Worm (Caenorhabditis elegans) whole organism, late embryonic: ENCODE measurements around the gene ugtp-1.

Experiments
- K09A11.1 ChIP-seq: sonication (generic microtip); optimal IDR thresholded peaks from 2 replicates; lab custom pipeline; 2017; ENCODE audit warnings: antibody characterized with exemption, mild to moderate bottlenecking, missing genetic modification characterization, missing compliant biosample characterization; ENCODE audit not compliant: insufficient read depth
- ahr-1 ChIP-seq: sonication (generic microtip); optimal IDR thresholded peaks from 2 replicates; lab custom pipeline; 2016; ENCODE audit warnings: missing genetic modification characterization, missing compliant biosample characterization
- ama-1 ChIP-seq: fragments of 150-350 bp; optimal IDR thresholded peaks from 2 replicates; lab custom pipeline; 2014
- ceh-19 ChIP-seq: fragments of 200-800 bp; sonication (Bioruptor generic); optimal IDR thresholded peaks from 2 replicates; lab custom pipeline; 2018; ENCODE audit warnings: mild to moderate bottlenecking, missing genetic modification characterization, missing compliant biosample characterization
- ceh-2 ChIP-seq: sonication (generic microtip); optimal IDR thresholded peaks from 2 replicates; lab custom pipeline; 2016; ENCODE audit warnings: missing genotype, missing genetic modification characterization, missing compliant biosample characterization
- ceh-24 ChIP-seq: sonication (generic microtip); optimal IDR thresholded peaks from 2 replicates; lab custom pipeline; 2016; ENCODE audit warnings: mild to moderate bottlenecking, missing genetic modification characterization, missing compliant biosample characterization
- ceh-30 ChIP-seq: fragments of 150-350 bp; optimal IDR thresholded peaks from 2 replicates; lab custom pipeline; 2014; ENCODE audit warnings: missing biosample characterization, missing genetic modification characterization
- ceh-34 ChIP-seq: sonication (generic microtip); optimal IDR thresholded peaks from 2 replicates; lab custom pipeline; 2016; ENCODE audit warnings: mild to moderate bottlenecking, missing genetic modification characterization, missing compliant biosample characterization
- ceh-45 ChIP-seq: fragments of 200-800 bp; sonication (Bioruptor generic); IDR thresholded peaks from 2 replicates; pipeline ENCODE4 v1.3.6; 2022; ENCODE audit warnings: missing genetic modification reagents, missing genetic modification characterization, missing compliant biosample characterization
- ceh-48 ChIP-seq: sonication (generic microtip); optimal IDR thresholded peaks from 2 replicates; lab custom pipeline; 2016; ENCODE audit warnings: missing genetic modification characterization, inconsistent platforms, missing compliant biosample characterization
- ceh-6 ChIP-seq: fragments of 200-800 bp; sonication (Bioruptor generic); optimal IDR thresholded peaks from 2 replicates; lab custom pipeline; 2018; ENCODE audit warnings: mild to moderate bottlenecking, missing genetic modification characterization, missing compliant biosample characterization
- che-1 ChIP-seq: sonication (generic microtip); optimal IDR thresholded peaks from 2 replicates; lab custom pipeline; 2016; ENCODE audit warnings: mild to moderate bottlenecking, missing genetic modification characterization, missing compliant biosample characterization
- dmd-4 ChIP-seq: sonication (generic microtip); optimal IDR thresholded peaks from 2 replicates; lab custom pipeline; 2016; ENCODE audit warnings: borderline replicate concordance, missing genetic modification characterization, missing compliant biosample characterization
- dve-1 ChIP-seq: sonication (generic microtip); optimal IDR thresholded peaks from 2 replicates; lab custom pipeline; 2017; ENCODE audit warnings: antibody characterized with exemption, mild to moderate bottlenecking, missing genetic modification characterization, missing compliant biosample characterization
- elt-4 ChIP-seq: sonication (generic microtip); optimal IDR thresholded peaks from 2 replicates; lab custom pipeline; 2016; ENCODE audit warnings: missing genetic modification characterization, missing compliant biosample characterization
- eyg-1 ChIP-seq: sonication (generic microtip); optimal IDR thresholded peaks from 2 replicates; lab custom pipeline; 2016; ENCODE audit warnings: missing genotype, missing genetic modification characterization, missing compliant biosample characterization
- fkh-10 ChIP-seq: fragments of 150-350 bp; optimal IDR thresholded peaks from 2 replicates; lab custom pipeline; 2014; ENCODE audit warnings: missing biosample characterization, missing genetic modification reagents, missing genetic modification characterization
- fkh-6 ChIP-seq: sonication (generic microtip); optimal IDR thresholded peaks from 2 replicates; lab custom pipeline; 2016; ENCODE audit warnings: missing genetic modification characterization, missing compliant biosample characterization
- hlh-13 ChIP-seq: fragments of 200-800 bp; sonication (Bioruptor generic); optimal IDR thresholded peaks from 2 replicates; lab custom pipeline; 2018; ENCODE audit warnings: mild to moderate bottlenecking, missing genetic modification characterization, missing compliant biosample characterization
- hlh-15 ChIP-seq: sonication (generic microtip); optimal IDR thresholded peaks from 2 replicates; lab custom pipeline; 2016; ENCODE audit warnings: missing genetic modification characterization, missing compliant biosample characterization
- hlh-6 ChIP-seq: sonication (generic microtip); optimal IDR thresholded peaks from 2 replicates; lab custom pipeline; 2016; ENCODE audit warnings: missing genotype, missing genetic modification characterization, missing compliant biosample characterization
- lim-6 ChIP-seq: sonication (generic microtip); optimal IDR thresholded peaks from 2 replicates; lab custom pipeline; 2016; ENCODE audit warnings: missing genetic modification characterization, missing compliant biosample characterization
- madf-2 ChIP-seq: sonication (generic microtip); optimal IDR thresholded peaks from 2 replicates; lab custom pipeline; 2017; ENCODE audit warnings: missing genetic modification characterization, missing compliant biosample characterization
- nhr-11 ChIP-seq: fragments of 150-350 bp; optimal IDR thresholded peaks from 2 replicates; lab custom pipeline; 2014; ENCODE audit warnings: missing biosample characterization, missing genetic modification characterization
- nhr-232 ChIP-seq: sonication (generic microtip); optimal IDR thresholded peaks from 2 replicates; lab custom pipeline; 2016; ENCODE audit warnings: missing genetic modification characterization, missing compliant biosample characterization
- pag-3 ChIP-seq: sonication (generic microtip); optimal IDR thresholded peaks from 2 replicates; lab custom pipeline; 2016; ENCODE audit warnings: missing compliant biosample characterization, missing genetic modification characterization, borderline replicate concordance
- pax-1 ChIP-seq: fragments of 150-350 bp; optimal IDR thresholded peaks from 2 replicates; lab custom pipeline; 2014; ENCODE audit warnings: missing biosample characterization, missing genetic modification characterization
- pha-2 ChIP-seq: sonication (generic microtip); optimal IDR thresholded peaks from 2 replicates; lab custom pipeline; 2017; ENCODE audit warnings: mild to moderate bottlenecking, missing genetic modification characterization, missing compliant biosample characterization
- ref-2 ChIP-seq: sonication (generic microtip); optimal IDR thresholded peaks from 2 replicates; lab custom pipeline; 2016; ENCODE audit warnings: missing genetic modification characterization, missing compliant biosample characterization
- rnt-1 ChIP-seq: sonication (generic microtip); optimal IDR thresholded peaks from 2 replicates; lab custom pipeline; 2016; ENCODE audit warnings: missing genetic modification characterization, missing compliant biosample characterization
- sdc-2 ChIP-seq: sonication (generic microtip); optimal IDR thresholded peaks from 2 replicates; lab custom pipeline; 2016; ENCODE audit warnings: missing genotype, missing genetic modification characterization, missing compliant biosample characterization
- sox-4 ChIP-seq: sonication (generic microtip); optimal IDR thresholded peaks from 2 replicates; lab custom pipeline; 2017; ENCODE audit warnings: mild to moderate bottlenecking, missing genetic modification characterization, inconsistent platforms, missing compliant biosample characterization
- tbx-2 ChIP-seq: sonication (generic microtip); optimal IDR thresholded peaks from 2 replicates; lab custom pipeline; 2016; ENCODE audit warnings: missing genetic modification characterization, missing compliant biosample characterization
- tbx-7 ChIP-seq: sonication (generic microtip); optimal IDR thresholded peaks from 2 replicates; lab custom pipeline; 2016; ENCODE audit warnings: missing genotype, missing genetic modification characterization, missing compliant biosample characterization
- ttx-3 ChIP-seq: sonication (generic microtip); optimal IDR thresholded peaks from 2 replicates; lab custom pipeline; 2016; ENCODE audit warnings: missing genetic modification reagents, missing genetic modification characterization, missing compliant biosample characterization
- unc-3 ChIP-seq, 2 experiments: fragments of 200-800 bp in 1 of 2; sonication (Bioruptor generic) in 1 of 2; sonication (generic microtip) in 1 of 2; conservative IDR thresholded peaks in 1 of 2; optimal IDR thresholded peaks in 1 of 2; 2 replicates each; pipeline versions ENCODE4 v1.3.6 to Lab custom; 2016 to 2022; ENCODE audit warnings: missing compliant biosample characterization in 2 of 2, missing genetic modification characterization in 2 of 2, missing genetic modification reagents in 1 of 2
- unc-42 ChIP-seq: sonication (generic microtip); optimal IDR thresholded peaks from 2 replicates; lab custom pipeline; 2016; ENCODE audit warnings: missing genotype, missing genetic modification characterization, missing compliant biosample characterization
- unc-86 ChIP-seq: sonication (generic microtip); optimal IDR thresholded peaks from 2 replicates; lab custom pipeline; 2016; ENCODE audit warnings: missing genetic modification characterization, missing compliant biosample characterization
- ztf-16 ChIP-seq: sonication (generic microtip); optimal IDR thresholded peaks from 2 replicates; lab custom pipeline; 2017; ENCODE audit warnings: missing genetic modification characterization, missing compliant biosample characterization

The ugtp-1 gene

DNA sequence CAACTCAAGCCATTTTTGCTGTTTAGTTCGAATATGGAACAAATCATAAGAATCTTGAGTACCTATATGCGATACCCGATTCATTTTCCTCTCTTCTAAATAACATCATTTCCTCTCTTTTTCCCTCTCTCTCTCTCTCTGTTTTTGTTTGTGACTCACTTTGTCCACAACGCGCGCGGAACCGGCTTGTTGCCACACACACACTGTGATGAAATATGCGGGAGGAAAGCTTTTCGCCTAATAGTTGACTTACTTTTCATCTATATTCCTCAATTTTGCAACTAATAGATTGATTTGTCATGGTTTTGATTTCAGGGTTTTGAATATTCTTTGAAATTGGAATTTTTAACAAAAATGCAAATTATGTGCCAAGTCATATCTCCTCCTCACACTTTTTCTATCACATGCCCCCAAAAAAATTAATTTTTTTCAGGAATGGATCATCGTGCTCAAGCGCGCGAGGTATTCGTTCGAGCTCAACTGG lies 30.7 kb downstream of the ugtp-1 start, which contains the start of gene hipr-1:
hipr-1 (plus strand) TSS at position 434 of the 484 bp plus-strand sequence.
- TF ChIP-seq ceh-45 (no peak), che-1 (tag; lab: Kevin White, UChicago) (no peak), pax-1 (tag; lab: Kevin White, UChicago) (no peak), fkh-10 (GFP tag; lab: Kevin White, UChicago) (no peak), fkh-6 (tag; lab: Kevin White, UChicago) (no peak), dmd-4 (tag; lab: Kevin White, UChicago) (no peak), nhr-232 (no peak), eyg-1 (tag; lab: Kevin White, UChicago) (no peak), pha-2 (tag; lab: Kevin White, UChicago) (no peak), hlh-15 (tag; lab: Kevin White, UChicago) (no peak), ceh-24 (tag; lab: Kevin White, UChicago) (no peak), ref-2 (tag; lab: Kevin White, UChicago) (no peak), sox-4 (tag; lab: Kevin White, UChicago) (no peak), tbx-7 (tag; lab: Kevin White, UChicago) (no peak), ceh-34 (tag; lab: Kevin White, UChicago) (no peak), tbx-2 (tag; lab: Kevin White, UChicago) (no peak), ceh-2 (no peak), hlh-6 (tag; lab: Kevin White, UChicago) (no peak), unc-86 (tag; lab: Kevin White, UChicago) (no peak), K09A11.1 (tag; lab: Kevin White, UChicago) (no peak)

DNA sequence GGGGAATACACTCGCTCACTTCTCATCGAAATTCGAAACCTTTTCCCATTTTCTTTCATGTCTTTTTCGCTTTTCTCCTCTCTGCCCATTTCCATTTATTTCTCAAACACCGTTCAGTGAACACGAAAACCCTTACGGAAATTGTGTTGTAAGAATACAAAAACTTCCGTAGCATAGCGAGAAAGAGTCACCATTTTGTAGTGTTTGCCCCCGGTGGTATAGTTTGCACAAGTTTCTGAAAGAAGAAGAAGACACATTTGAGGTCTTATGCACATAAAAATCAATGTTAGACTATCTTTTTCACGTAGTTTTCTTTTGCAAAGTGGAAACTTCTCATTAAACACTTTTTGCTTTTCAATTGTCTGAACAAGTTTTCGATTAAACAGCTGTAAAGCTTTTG lies 31.4 kb downstream of the ugtp-1 start:
- no peak for TF ChIP-seq nhr-11
- no peak for TF ChIP-seq unc-42 (tag; lab: Kevin White, UChicago)
- no peak for TF ChIP-seq eyg-1 (tag; lab: Kevin White, UChicago)
- no peak for TF ChIP-seq ceh-19 (GFP tag; lab: Kevin White, UChicago)
- TF ChIP-seq madf-2 (tag; lab: Kevin White, UChicago): no peak
- TF ChIP-seq fkh-6 (tag; lab: Kevin White, UChicago): no peak
- TF ChIP-seq dve-1 (tag; lab: Kevin White, UChicago): no peak
- TF ChIP-seq sdc-2: no peak
- no peak for TF ChIP-seq nhr-232
- no peak for TF ChIP-seq tbx-7 (tag; lab: Kevin White, UChicago)
- no peak for TF ChIP-seq ceh-6 (GFP tag; lab: Kevin White, UChicago)
- no peak for TF ChIP-seq ttx-3 (tag; lab: Kevin White, UChicago)
- TF ChIP-seq ceh-48 (tag; lab: Kevin White, UChicago): no peak

DNA sequence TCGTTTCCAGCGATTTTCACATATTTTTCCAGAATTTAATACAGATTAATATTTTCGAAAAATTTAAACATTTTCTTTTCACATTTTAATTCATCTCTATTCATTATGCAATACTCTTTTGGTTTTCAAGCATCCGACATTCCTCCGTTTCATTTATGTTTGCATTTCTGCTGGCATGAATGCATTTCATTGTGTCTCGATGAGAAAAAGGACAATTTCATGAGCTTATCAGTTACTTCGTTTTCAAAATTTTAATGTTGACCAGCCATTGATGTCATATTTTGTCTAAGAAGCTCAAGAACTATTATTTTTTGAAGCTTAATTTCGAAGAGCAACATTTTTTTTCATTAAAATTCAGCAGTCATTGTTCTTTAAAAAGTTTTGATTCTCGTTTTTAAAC lies 31.9 kb downstream of the ugtp-1 start:
- TF ChIP-seq ceh-30 (no peak), ref-2 (tag; lab: Kevin White, UChicago) (no peak), rnt-1 (no peak), K09A11.1 (tag; lab: Kevin White, UChicago) (no peak)

DNA sequence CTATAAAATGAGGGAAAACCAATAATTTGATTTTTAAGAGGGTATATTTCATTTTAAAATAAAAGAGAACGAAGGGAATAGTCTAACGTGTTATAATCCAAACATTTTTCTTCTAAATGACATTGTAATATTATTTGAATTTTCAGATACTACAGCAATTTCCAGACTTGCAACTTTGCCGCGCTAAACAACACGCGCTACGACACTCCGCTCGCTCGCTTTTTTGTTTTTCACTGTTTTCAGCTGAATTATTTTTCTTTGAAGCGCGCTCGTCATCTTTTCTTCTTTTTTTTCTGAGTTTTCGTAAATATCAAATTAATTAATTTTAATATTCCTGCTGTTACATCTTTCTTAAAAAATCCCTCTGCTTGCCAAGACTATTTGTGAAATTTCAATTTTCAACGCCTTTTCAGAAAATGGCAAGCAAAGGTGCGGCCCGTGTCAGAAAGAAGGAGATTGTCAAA lies 33.2 kb downstream of the ugtp-1 start, which contains the start of gene mrpl-11:
mrpl-11 (plus strand) TSS at position 414 of the 464 bp plus-strand sequence.
- no peak for TF ChIP-seq ama-1
- TF ChIP-seq ceh-45: no peak
- TF ChIP-seq ztf-16 (tag; lab: Kevin White, UChicago): no peak
- no peak for TF ChIP-seq hlh-13 (GFP tag; lab: Kevin White, UChicago)
- no peak for TF ChIP-seq ttx-3 (tag; lab: Kevin White, UChicago)
- no peak for TF ChIP-seq ahr-1 (tag; lab: Kevin White, UChicago)
- TF ChIP-seq lim-6 (tag; lab: Kevin White, UChicago): no peak
- no peak for TF ChIP-seq ceh-24 (tag; lab: Kevin White, UChicago)
- TF ChIP-seq unc-3 (GFP tag; conservative IDR thresholded peaks at IDR 0.05; lab: Robert Waterston, UW): no peak
- TF ChIP-seq unc-3 (tag; optimal IDR thresholded peaks at IDR 0.05; lab: Kevin White, UChicago): no peak
- TF ChIP-seq pag-3 (tag; lab: Kevin White, UChicago): no peak
- TF ChIP-seq elt-4: no peak
